Worm (Caenorhabditis elegans) whole organism, L2 larva: ENCODE measurements around the gene fipr-4.

Experiments
- ama-1 ChIP-seq: fragments of 150-350 bp; optimal IDR thresholded peaks from 2 replicates; lab custom pipeline; 2018; ENCODE audit warnings: inconsistent platforms
- egl-27 ChIP-seq: sonication (generic microtip); optimal IDR thresholded peaks from 3 replicates; lab custom pipeline; 2017; ENCODE audit warnings: missing biosample characterization, missing genetic modification reagents, missing genetic modification characterization
- nhr-12 ChIP-seq: fragments of 150-350 bp; optimal IDR thresholded peaks from 2 replicates; lab custom pipeline; 2014; ENCODE audit warnings: missing biosample characterization, missing genetic modification characterization
- unc-62 ChIP-seq: fragments of 150-350 bp; optimal IDR thresholded peaks from 2 replicates; lab custom pipeline; 2014; ENCODE audit warnings: missing biosample characterization, missing genetic modification reagents, missing genetic modification characterization

ce11 chrV:10178166-10178565, 50.1 kb downstream of the fipr-4 start:
- TF ChIP-seq egl-27 (tag; lab: Kevin White, UChicago) (no peak), nhr-12 (no peak), ama-1 (lab: Kevin White, UChicago) (no peak), unc-62 (GFP tag; lab: Kevin White, UChicago) (no peak)
